Fruit fly (Drosophila melanogaster): ENCODE measurements around the gene CG5004.

The CG5004 gene

DNA sequence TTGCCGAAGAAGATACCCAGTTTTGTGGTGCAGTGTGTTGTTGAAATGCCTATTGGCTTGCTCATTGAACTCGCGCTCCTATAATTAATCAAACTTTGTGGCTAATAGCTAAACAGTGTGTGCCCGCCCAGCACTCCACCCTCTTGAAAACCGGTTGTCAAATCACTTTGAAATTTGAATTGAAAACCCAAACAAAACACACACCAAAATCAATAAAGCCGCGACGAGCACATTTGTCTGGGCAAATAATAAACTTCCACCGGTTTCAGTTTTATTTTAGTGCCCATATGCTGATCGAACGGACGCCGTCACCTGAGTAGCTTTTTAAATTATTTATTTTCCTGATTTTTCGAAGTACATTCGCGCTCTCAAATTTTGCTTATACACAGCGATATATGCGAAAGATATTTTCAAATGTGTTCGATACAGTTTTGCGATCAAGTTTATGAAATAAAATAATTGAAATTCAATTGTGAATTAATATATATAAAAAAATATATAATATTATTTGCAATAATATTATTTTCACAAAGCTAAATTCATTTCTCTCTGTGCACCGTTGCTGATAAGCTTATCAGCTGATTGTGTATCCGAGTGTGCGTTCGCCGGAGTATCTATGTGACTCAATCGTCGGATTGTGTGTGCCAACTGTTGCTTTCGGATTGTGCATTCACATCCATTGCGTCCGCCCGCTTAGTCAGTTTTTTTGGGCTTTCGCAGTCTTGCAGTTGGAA is 22.5 kb downstream of the CG5004 start (continued):
- TF ChIP-seq ATbp (GFP tag; optimal IDR thresholded peaks at IDR 0.05) = peak; percentile 84
- no peak for TF ChIP-seq NC2α (GFP tag; optimal IDR thresholded peaks at IDR 0.05)
- TF ChIP-seq CG6854 (GFP tag; optimal IDR thresholded peaks at IDR 0.05) = peak; percentile 72
- TF ChIP-seq CG10274 (GFP tag; optimal IDR thresholded peaks at IDR 0.05) = peak; percentile 31
- peak; percentile 56 for TF ChIP-seq CG13775 (GFP tag; optimal IDR thresholded peaks at IDR 0.05)
- peak; percentile 60 for TF ChIP-seq CG30403 (GFP tag; optimal IDR thresholded peaks at IDR 0.05)
- peak; percentile 29 for TF ChIP-seq CG15011 (GFP tag; optimal IDR thresholded peaks at IDR 0.05)
- TF ChIP-seq cas (GFP tag; IDR thresholded peaks at IDR 0.05) = peak; percentile 59
- TF ChIP-seq Hsf (GFP tag; optimal IDR thresholded peaks at IDR 0.05) = peak; percentile 21
- TF ChIP-seq MESR4 (GFP tag; optimal IDR thresholded peaks at IDR 0.05) = no peak
- TF ChIP-seq CG3847 (GFP tag; IDR thresholded peaks at IDR 0.05) = peak; percentile 78
- TF ChIP-seq E2f1 (GFP tag; IDR thresholded peaks at IDR 0.05) = peak; percentile 82
- TF ChIP-seq lov (optimal IDR thresholded peaks at IDR 0.05) = no peak
- TF ChIP-seq lov (GFP tag; IDR thresholded peaks at IDR 0.05) = no peak
- peak; percentile 11 for TF ChIP-seq CG8290 (GFP tag; optimal IDR thresholded peaks at IDR 0.05)
- peak in 1 of 2 experiments; percentile 66 for TF ChIP-seq CG8290 (tag; optimal IDR thresholded peaks at IDR 0.05)
- TF ChIP-seq Dref (GFP tag; IDR thresholded peaks at IDR 0.05) = no peak
- no peak for TF ChIP-seq wdn (GFP tag; IDR thresholded peaks at IDR 0.05)
- TF ChIP-seq CG11247 (GFP tag; IDR thresholded peaks at IDR 0.05) = peak; percentile 61; the same call in 1 of the 2 replicates
- TF ChIP-seq CG6689 (GFP tag; IDR thresholded peaks at IDR 0.05) = peak; percentile 77
- TF ChIP-seq CG7987 (GFP tag; optimal IDR thresholded peaks at IDR 0.05) = peak; percentile 20
- peak; percentile 58 for TF ChIP-seq CG12155 (GFP tag; optimal IDR thresholded peaks at IDR 0.05)
- peak; percentile 86 for TF ChIP-seq nmo (GFP tag; optimal IDR thresholded peaks at IDR 0.05)
- TF ChIP-seq mld (GFP tag; IDR thresholded peaks at IDR 0.05; ENCODE audit: partially characterized antibody) = no peak
- peak; percentile 74; the same call in 1 of the 2 replicates for TF ChIP-seq ranshi (GFP tag; IDR thresholded peaks at IDR 0.05)
- no peak for TF ChIP-seq hbn (GFP tag; IDR thresholded peaks at IDR 0.05; ENCODE audit: partially characterized antibody)
- TF ChIP-seq CG14014 (GFP tag; IDR thresholded peaks at IDR 0.05) = peak; percentile 81
- peak; percentile 32 for TF ChIP-seq CG18011 (GFP tag; optimal IDR thresholded peaks at IDR 0.05)
- TF ChIP-seq CG13624 (GFP tag; optimal IDR thresholded peaks at IDR 0.05) = no peak
- TF ChIP-seq ro (GFP tag; IDR thresholded peaks at IDR 0.05) = no peak
- TF ChIP-seq Dll (GFP tag; IDR thresholded peaks at IDR 0.05; ENCODE audit: partially characterized antibody) = no peak
- TF ChIP-seq seq (GFP tag; IDR thresholded peaks at IDR 0.05) = peak; percentile 73
- no peak for TF ChIP-seq wek (GFP tag; optimal IDR thresholded peaks at IDR 0.05)
- TF ChIP-seq CG1024 (GFP tag; IDR thresholded peaks at IDR 0.05) = peak; percentile 62
- TF ChIP-seq fru (optimal IDR thresholded peaks at IDR 0.05) = no peak
- TF ChIP-seq CG17361 (GFP tag; IDR thresholded peaks at IDR 0.05) = peak; percentile 88
- no peak for TF ChIP-seq Mes4 (GFP tag; optimal IDR thresholded peaks at IDR 0.05)
- no peak for TF ChIP-seq Myb (GFP tag; optimal IDR thresholded peaks at IDR 0.05)
- TF ChIP-seq CG3407 (GFP tag; optimal IDR thresholded peaks at IDR 0.05) = peak; percentile 70
- no peak for TF ChIP-seq Jarid2 (GFP tag; optimal IDR thresholded peaks at IDR 0.05)
- no peak for TF ChIP-seq jing (GFP tag; optimal IDR thresholded peaks at IDR 0.05)
- TF ChIP-seq CG4282 (GFP tag; optimal IDR thresholded peaks at IDR 0.05) = no peak
- TF ChIP-seq tup (GFP tag; optimal IDR thresholded peaks at IDR 0.05) = peak; percentile 16
- TF ChIP-seq CG34422 (GFP tag; IDR thresholded peaks at IDR 0.05) = peak; percentile 81
- peak; percentile 41; the same call in 1 of the 2 replicates for TF ChIP-seq Nf-YA (GFP tag; IDR thresholded peaks at IDR 0.05)
- TF ChIP-seq slbo (GFP tag; IDR thresholded peaks at IDR 0.05) = peak; percentile 82
- TF ChIP-seq CG3065 (GFP tag; optimal IDR thresholded peaks at IDR 0.05) = peak; percentile 22
- TF ChIP-seq CG4424 (GFP tag; optimal IDR thresholded peaks at IDR 0.05) = peak; percentile 68
- TF ChIP-seq Six4 (GFP tag; optimal IDR thresholded peaks at IDR 0.05) = peak; percentile 76
- TF ChIP-seq sug (tag; optimal IDR thresholded peaks at IDR 0.05) = peak; percentile 65
- TF ChIP-seq ssp (GFP tag; IDR thresholded peaks at IDR 0.05) = peak; percentile 54; the same call in 1 of the 2 replicates

Measured in whole organism, embryonic.